In genomic region chrX:8934988-8935387, ce11 we compare ENCODE assay signal across 4 worm cellular contexts.
TF ChIP-seq lines count a peak whose summit lies in the region.

No protein-coding gene starts in this region.

TF ChIP-seq in whole organism, L1 larva, 84 proteins besides CTCF, POLR2A, EP300 and RAD21:
- TF ChIP-seq blmp-1 (tag; optimal IDR thresholded peaks at IDR 0.05; lab: Kevin White, UChicago) (peak; percentile 9), pqm-1 (tag; optimal IDR thresholded peaks at IDR 0.05; lab: Kevin White, UChicago) (no peak), nhr-85 (tag; lab: Kevin White, UChicago) (peak; percentile 66)

TF ChIP-seq in whole organism, L2 larva, 48 proteins besides CTCF, POLR2A, EP300 and RAD21:
- TF ChIP-seq skn-1 (tag; optimal IDR thresholded peaks at IDR 0.05; lab: Kevin White, UChicago) (no peak), sma-9 (GFP tag; optimal IDR thresholded peaks at IDR 0.05; lab: Kevin White, UChicago) (peak; percentile 3), sma-9 (tag; optimal IDR thresholded peaks at IDR 0.05; lab: Kevin White, UChicago) (no peak), ZK546.5 (tag; optimal IDR thresholded peaks at IDR 0.05; lab: Kevin White, UChicago) (no peak), blmp-1 (tag; optimal IDR thresholded peaks at IDR 0.05; lab: Kevin White, UChicago; ENCODE audit: insufficient read depth) (peak; percentile 1)

TF ChIP-seq in whole organism, L3 larva, 47 proteins besides CTCF, POLR2A, EP300 and RAD21:
- TF ChIP-seq unc-62 (GFP tag; optimal IDR thresholded peaks at IDR 0.05; lab: Kevin White, UChicago) (no peak), ceh-28 (tag; optimal IDR thresholded peaks at IDR 0.05; lab: Kevin White, UChicago) (peak; percentile 1), ZK546.5 (tag; optimal IDR thresholded peaks at IDR 0.05; lab: Kevin White, UChicago) (no peak), zag-1 (tag; optimal IDR thresholded peaks at IDR 0.05; lab: Kevin White, UChicago) (no peak), ceh-9 (tag; optimal IDR thresholded peaks at IDR 0.05; lab: Kevin White, UChicago) (no peak), fos-1 (tag; optimal IDR thresholded peaks at IDR 0.05; lab: Kevin White, UChicago) (no peak), nhr-77 (tag; optimal IDR thresholded peaks at IDR 0.05; lab: Kevin White, UChicago) (no peak), unc-39 (tag; optimal IDR thresholded peaks at IDR 0.05; lab: Kevin White, UChicago) (no peak), fkh-10 (GFP tag; optimal IDR thresholded peaks at IDR 0.05; lab: Kevin White, UChicago) (no peak), mml-1 (tag; optimal IDR thresholded peaks at IDR 0.05; lab: Kevin White, UChicago) (no peak), nhr-25 (tag; optimal IDR thresholded peaks at IDR 0.05; lab: Kevin White, UChicago) (peak; percentile 15), egl-27 (tag; optimal IDR thresholded peaks at IDR 0.05; lab: Kevin White, UChicago) (no peak), elt-3 (tag; optimal IDR thresholded peaks at IDR 0.05; lab: Kevin White, UChicago) (no peak), nhr-23 (tag; optimal IDR thresholded peaks at IDR 0.05; lab: Kevin White, UChicago) (no peak), eor-1 (tag; optimal IDR thresholded peaks at IDR 0.05; lab: Kevin White, UChicago) (no peak), nhr-237 (tag; optimal IDR thresholded peaks at IDR 0.05; lab: Kevin White, UChicago) (no peak)

TF ChIP-seq in whole organism, L4 larva, 104 proteins besides CTCF, POLR2A, EP300 and RAD21:
- TF ChIP-seq Y48G9A.11 (GFP tag; IDR thresholded peaks at IDR 0.05; lab: Robert Waterston, UW) (no peak), ceh-32 (tag; optimal IDR thresholded peaks at IDR 0.05; lab: Kevin White, UChicago; ENCODE audit: poor library complexity) (no peak), aha-1 (tag; lab: Kevin White, UChicago) (peak; percentile 86), php-3 (GFP tag; IDR thresholded peaks at IDR 0.05; lab: Robert Waterston, UW) (no peak), vab-7 (GFP tag; IDR thresholded peaks at IDR 0.05; lab: Robert Waterston, UW) (no peak), skn-1 (tag; optimal IDR thresholded peaks at IDR 0.05; lab: Kevin White, UChicago) (no peak), nhr-25 (tag; optimal IDR thresholded peaks at IDR 0.05; lab: Kevin White, UChicago; ENCODE audit: borderline replicate concordance, insufficient read depth) (no peak), mxl-3 (GFP tag; optimal IDR thresholded peaks at IDR 0.05; lab: Kevin White, UChicago) (no peak), fos-1 (tag; optimal IDR thresholded peaks at IDR 0.05; lab: Kevin White, UChicago) (no peak), attf-4 (tag; optimal IDR thresholded peaks at IDR 0.05; lab: Kevin White, UChicago) (no peak), tra-1 (GFP tag; IDR thresholded peaks at IDR 0.05; lab: Robert Waterston, UW) (no peak), madf-5 (GFP tag; IDR thresholded peaks at IDR 0.05; lab: Robert Waterston, UW) (no peak), ceh-82 (tag; optimal IDR thresholded peaks at IDR 0.05; lab: Kevin White, UChicago) (no peak), nhr-48 (tag; optimal IDR thresholded peaks at IDR 0.05; lab: Kevin White, UChicago) (peak; percentile 56), egl-27 (tag; optimal IDR thresholded peaks at IDR 0.05; lab: Kevin White, UChicago) (no peak), lin-39 (tag; optimal IDR thresholded peaks at IDR 0.05; lab: Kevin White, UChicago) (no peak)
TF ChIP-seq in whole organism, L4 larva: peak in this region for 2.

Comparison
In these comparisons a context has a peak if more than half of its experiments do, and no peak if none do; other contexts are left out.
1. Of the 29 proteins assayed by ChIP-seq in both whole organism, L4 larva and whole organism, L1 larva: peak only in whole organism, L4 larva: aha-1; only in whole organism, L1 larva: none; in both: none; in neither: 28.